Worm (Caenorhabditis elegans): ENCODE data around the gene F47C12.7.

F47C12.7 gene

ce11 chrIV:4028177-4028576 is 32.9 kb upstream of the F47C12.7 start (continued):
- TF ChIP-seq attf-4 (tag; optimal IDR thresholded peaks at IDR 0.05) (no peak), tra-1 (GFP tag; IDR thresholded peaks at IDR 0.05) (peak; percentile 74), ceh-20 (GFP tag; IDR thresholded peaks at IDR 0.05) (peak; percentile 47; the same call in 1 of the 2 replicates), pqm-1 (tag; optimal IDR thresholded peaks at IDR 0.05) (peak; percentile 8), lsy-2 (tag; optimal IDR thresholded peaks at IDR 0.05) (peak in 1 of 2 experiments; percentile 48), dve-1 (tag; optimal IDR thresholded peaks at IDR 0.05; ENCODE audit: insufficient read depth) (peak; percentile 56), lin-1 (GFP tag; IDR thresholded peaks at IDR 0.05) (peak; percentile 64; the same call in 1 of the 2 replicates), cey-2 (tag; optimal IDR thresholded peaks at IDR 0.05; ENCODE audit: borderline replicate concordance, insufficient read depth) (no peak), spr-3 (GFP tag; optimal IDR thresholded peaks at IDR 0.05) (no peak), daf-19 (GFP tag; conservative IDR thresholded peaks at IDR 0.05) (no peak), egl-27 (tag; optimal IDR thresholded peaks at IDR 0.05) (no peak), ama-1 (optimal IDR thresholded peaks at IDR 0.05) (no peak), saeg-2 (GFP tag; IDR thresholded peaks at IDR 0.05) (0 out of 2 replicates have a peak, but pooled peaks have one; percentile 54), hmg-1.1 (GFP tag; IDR thresholded peaks at IDR 0.05) (peak; percentile 88), nhr-11 (tag; optimal IDR thresholded peaks at IDR 0.05) (peak; percentile 12), jun-1 (tag; optimal IDR thresholded peaks at IDR 0.05) (peak; percentile 11), spr-1 (tag; optimal IDR thresholded peaks at IDR 0.05) (peak; percentile 46), gei-8 (GFP tag; optimal IDR thresholded peaks at IDR 0.05) (peak; percentile 54), Y105C5A.15 (GFP tag; IDR thresholded peaks at IDR 0.05) (no peak), T26A8.4 (GFP tag; IDR thresholded peaks at IDR 0.05) (peak; percentile 76), aha-1 (tag) (peak; percentile 97)

- peak in 1 of 2 experiments; percentile 3 for TF ChIP-seq unc-62 (GFP tag; optimal IDR thresholded peaks at IDR 0.05 in 1 of 2)
- no peak for TF ChIP-seq unc-62 (tag; optimal IDR thresholded peaks at IDR 0.05)
- peak; percentile 13 for TF ChIP-seq mes-2 (tag; optimal IDR thresholded peaks at IDR 0.05; ENCODE audit: poor library complexity, severe bottlenecking)
- no peak for TF ChIP-seq lin-13 (GFP tag; optimal IDR thresholded peaks at IDR 0.05)
- TF ChIP-seq nhr-76 (tag; optimal IDR thresholded peaks at IDR 0.05), result no peak
- TF ChIP-seq ctbp-1 (GFP tag; IDR thresholded peaks at IDR 0.05), result no peak
- peak; percentile 75 for TF ChIP-seq dmd-6 (GFP tag; IDR thresholded peaks at IDR 0.05)
- TF ChIP-seq nhr-28 (tag; optimal IDR thresholded peaks at IDR 0.05), result peak; percentile 82
- no peak for TF ChIP-seq Y5F2A.4 (GFP tag; optimal IDR thresholded peaks at IDR 0.05)
- TF ChIP-seq dve-1 (tag; optimal IDR thresholded peaks at IDR 0.05; ENCODE audit: insufficient read depth), result peak; percentile 45
- TF ChIP-seq Y105C5A.15 (GFP tag; IDR thresholded peaks at IDR 0.05), result no peak
- peak; percentile 54 for TF ChIP-seq hlh-11 (tag; optimal IDR thresholded peaks at IDR 0.05)
- peak; percentile 90 for TF ChIP-seq aha-1 (tag)
- TF ChIP-seq ceh-28 (tag; optimal IDR thresholded peaks at IDR 0.05), result no peak
- no peak for TF ChIP-seq nhr-237 (tag; optimal IDR thresholded peaks at IDR 0.05)
- no peak for TF ChIP-seq sdz-12 (GFP tag; optimal IDR thresholded peaks at IDR 0.05)
- TF ChIP-seq daf-16 (GFP tag; optimal IDR thresholded peaks at IDR 0.05), result peak in 1 of 2 experiments; percentile 20
- peak; percentile 57 for TF ChIP-seq daf-16 (tag; optimal IDR thresholded peaks at IDR 0.05)
Measured at ce11 chrIV:4027106-4027888, 32.0 kb upstream of the F47C12.7 start.

- TF ChIP-seq F49E8.2 (tag; optimal IDR thresholded peaks at IDR 0.05; ENCODE audit: borderline replicate concordance) (no peak), hlh-11 (tag; optimal IDR thresholded peaks at IDR 0.05) (peak; percentile 96), nhr-237 (tag; optimal IDR thresholded peaks at IDR 0.05) (no peak), jun-1 (tag; optimal IDR thresholded peaks at IDR 0.05) (peak; percentile 22), mxl-3 (GFP tag; optimal IDR thresholded peaks at IDR 0.05) (peak; percentile 18), set-16 (GFP tag; IDR thresholded peaks at IDR 0.05) (peak; percentile 85), nhr-28 (tag; optimal IDR thresholded peaks at IDR 0.05) (peak; percentile 22), aha-1 (tag) (peak; percentile 100), lsy-2 (tag; optimal IDR thresholded peaks at IDR 0.05) (peak in 1 of 2 experiments; percentile 53), F37D6.2 (tag; optimal IDR thresholded peaks at IDR 0.05) (peak; percentile 14), sdz-12 (GFP tag; optimal IDR thresholded peaks at IDR 0.05) (no peak), tra-1 (GFP tag; IDR thresholded peaks at IDR 0.05) (0 out of 2 replicates have a peak, but pooled peaks have one; percentile 61), pha-4 (GFP tag; IDR thresholded peaks at IDR 0.05) (0 out of 2 replicates have a peak, but pooled peaks have one; percentile 29), pha-4 (tag; optimal IDR thresholded peaks at IDR 0.05) (no peak), hmg-1.1 (GFP tag; IDR thresholded peaks at IDR 0.05) (peak; percentile 54; the same call in 1 of the 2 replicates), rbr-2 (tag; optimal IDR thresholded peaks at IDR 0.05) (peak; percentile 58), dmd-6 (GFP tag; IDR thresholded peaks at IDR 0.05) (peak; percentile 54), ces-1 (GFP tag; optimal IDR thresholded peaks at IDR 0.05) (no peak), ctbp-1 (GFP tag; IDR thresholded peaks at IDR 0.05) (peak; percentile 56; the same call in 1 of the 2 replicates), mdl-1 (tag; optimal IDR thresholded peaks at IDR 0.05) (peak; percentile 94 to 97), mep-1 (tag; optimal IDR thresholded peaks at IDR 0.05) (peak; percentile 82), saeg-2 (GFP tag; IDR thresholded peaks at IDR 0.05) (no peak)
Measured at ce11 chrIV:4025923-4026322, 30.6 kb upstream of the F47C12.7 start.

All from whole organism, L4 larva.